Fruit fly (Drosophila melanogaster) whole organism, embryonic: Measurements from ENCODE around the gene CG8135.

Source experiments
- Adf1 ChIP-seq: fragments of 200-800 bp; sonication (Bioruptor generic); IDR thresholded peaks from 2 replicates; pipeline ENCODE4 v1.3.6; 2022; ENCODE audit warnings: missing biosample characterization, missing genetic modification characterization
- CG1024 ChIP-seq: fragments of 200-800 bp; sonication (Bioruptor generic); IDR thresholded peaks from 2 replicates; pipeline ENCODE4 v1.3.6; 2022; ENCODE audit warnings: missing biosample characterization, missing genetic modification characterization
- CG10543 ChIP-seq: fragments of 200-800 bp; sonication (Bioruptor generic); optimal IDR thresholded peaks from 3 replicates; lab custom pipeline; 2017; ENCODE audit warnings: missing biosample characterization, mild to moderate bottlenecking, missing genetic modification characterization, moderate library complexity
- CG10565 ChIP-seq: fragments of 200-800 bp; sonication (Bioruptor generic); optimal IDR thresholded peaks from 3 replicates; lab custom pipeline; 2016; ENCODE audit warnings: missing biosample characterization, mild to moderate bottlenecking, missing genetic modification characterization
- CG12219 ChIP-seq: fragments of 200-800 bp; sonication (Bioruptor generic); optimal IDR thresholded peaks from 3 replicates; lab custom pipeline; 2018; ENCODE audit warnings: missing biosample characterization, mild to moderate bottlenecking, missing genetic modification characterization
- CG13424 ChIP-seq: fragments of 200-800 bp; sonication (Bioruptor generic); optimal IDR thresholded peaks from 2 replicates; lab custom pipeline; 2019; ENCODE audit warnings: missing biosample characterization, mild to moderate bottlenecking, missing genetic modification characterization, moderate library complexity
- CG1603 ChIP-seq: fragments of 200-800 bp; sonication (Bioruptor generic); optimal IDR thresholded peaks from 2 replicates; lab custom pipeline; 2019; ENCODE audit warnings: missing biosample characterization, mild to moderate bottlenecking, missing genetic modification characterization, moderate library complexity
- CG18011 ChIP-seq: fragments of 200-800 bp; sonication (Bioruptor generic); optimal IDR thresholded peaks from 2 replicates; lab custom pipeline; 2017; ENCODE audit warnings: missing biosample characterization, missing genetic modification characterization, mild to moderate bottlenecking, moderate library complexity, missing genotype
- CG2202 ChIP-seq: fragments of 200-800 bp; sonication (Bioruptor generic); optimal IDR thresholded peaks from 2 replicates; lab custom pipeline; 2018; ENCODE audit warnings: missing biosample characterization, mild to moderate bottlenecking, missing genetic modification characterization
- CG3281 ChIP-seq: fragments of 200-800 bp; sonication (Bioruptor generic); optimal IDR thresholded peaks from 3 replicates; lab custom pipeline; 2017; ENCODE audit warnings: missing biosample characterization, mild to moderate bottlenecking, missing genetic modification characterization
- CG8281 ChIP-seq: fragments of 200-800 bp; sonication (Bioruptor generic); optimal IDR thresholded peaks from 2 replicates; lab custom pipeline; 2018; ENCODE audit warnings: missing biosample characterization, mild to moderate bottlenecking, missing genetic modification characterization, moderate library complexity
- CG8388 ChIP-seq: fragments of 200-800 bp; sonication (Bioruptor generic); optimal IDR thresholded peaks from 2 replicates; lab custom pipeline; 2019; ENCODE audit warnings: missing biosample characterization, mild to moderate bottlenecking, missing genetic modification characterization, moderate library complexity
- CG9797 ChIP-seq: fragments of 200-800 bp; sonication (Bioruptor generic); optimal IDR thresholded peaks from 3 replicates; lab custom pipeline; 2018; ENCODE audit warnings: missing biosample characterization, mild to moderate bottlenecking, missing genetic modification characterization
- CHES-1-like ChIP-seq: fragments of 200-800 bp; sonication (Bioruptor generic); optimal IDR thresholded peaks from 2 replicates; lab custom pipeline; 2016; ENCODE audit warnings: missing biosample characterization, missing genetic modification characterization
- Dek ChIP-seq: fragments of 200-800 bp; sonication (Bioruptor generic); optimal IDR thresholded peaks from 3 replicates; lab custom pipeline; 2019; ENCODE audit warnings: missing biosample characterization, mild to moderate bottlenecking, missing genetic modification characterization, moderate library complexity
- Fer3 ChIP-seq: fragments of 200-800 bp; sonication (Bioruptor generic); optimal IDR thresholded peaks from 2 replicates; lab custom pipeline; 2018; ENCODE audit warnings: missing biosample characterization, mild to moderate bottlenecking, missing genetic modification characterization, moderate library complexity
- Gsc ChIP-seq: fragments of 200-800 bp; sonication (Bioruptor generic); IDR thresholded peaks from 2 replicates; pipeline ENCODE4 v1.3.6; 2022; ENCODE audit warnings: missing biosample characterization, missing genetic modification characterization
- Gug ChIP-seq: fragments of 200-800 bp; sonication (Bioruptor generic); IDR thresholded peaks from 4 replicates; pipeline ENCODE4 v1.3.6; 2022; ENCODE audit warnings: missing biosample characterization, missing genetic modification characterization
- HLH54F ChIP-seq: fragments of 200-800 bp; sonication (Bioruptor generic); optimal IDR thresholded peaks from 3 replicates; lab custom pipeline; 2016; ENCODE audit warnings: missing biosample characterization, missing genetic modification characterization
- HmgZ ChIP-seq: fragments of 200-800 bp; sonication (Bioruptor generic); optimal IDR thresholded peaks from 2 replicates; lab custom pipeline; 2018; ENCODE audit warnings: missing biosample characterization, mild to moderate bottlenecking, missing genetic modification characterization
- Jarid2 ChIP-seq: fragments of 200-800 bp; sonication (Bioruptor generic); optimal IDR thresholded peaks from 3 replicates; lab custom pipeline; 2017; ENCODE audit warnings: mild to moderate bottlenecking, missing biosample characterization, missing genetic modification reagents, missing genetic modification characterization
- Max ChIP-seq: fragments of 200-800 bp; sonication (Bioruptor generic); optimal IDR thresholded peaks from 2 replicates; lab custom pipeline; 2016; ENCODE audit warnings: missing biosample characterization, mild to moderate bottlenecking, missing genetic modification characterization
- Med ChIP-seq: fragments of 200-800 bp; sonication (Bioruptor generic); peaks from one replicate; lab custom pipeline; 2016; ENCODE audit warnings: missing biosample characterization, missing genetic modification characterization, mild to moderate bottlenecking, inconsistent platforms, moderate library complexity
- Meics ChIP-seq: fragments of 200-800 bp; sonication (Bioruptor generic); optimal IDR thresholded peaks from 2 replicates; lab custom pipeline; 2017; ENCODE audit warnings: missing biosample characterization, mild to moderate bottlenecking, missing genetic modification characterization
- Optix ChIP-seq: fragments of 200-800 bp; sonication (Bioruptor generic); IDR thresholded peaks from 3 replicates; pipeline ENCODE4 v1.3.6; 2022; ENCODE audit warnings: missing biosample characterization, missing genetic modification characterization
- Ravus ChIP-seq: fragments of 200-800 bp; sonication (Bioruptor generic); IDR thresholded peaks from 2 replicates; pipeline ENCODE4 v1.3.6; 2022; ENCODE audit warnings: missing biosample characterization, missing genetic modification characterization
- Trl ChIP-seq, 3 experiments: fragments of >200 bp in 2 of 3; fragments of 200-800 bp in 1 of 3; sonication (Bioruptor generic) in 1 of 3; optimal IDR thresholded peaks; 2 replicates in 1 of 3; 3 replicates in 2 of 3; lab custom pipeline; 2016 to 2017; ENCODE audit warnings: missing biosample characterization in 1 of 3, missing genetic modification characterization in 1 of 3
- YL-1 ChIP-seq: fragments of 200-800 bp; sonication (Bioruptor generic); optimal IDR thresholded peaks from 3 replicates; lab custom pipeline; 2017; ENCODE audit warnings: missing biosample characterization, mild to moderate bottlenecking, missing genetic modification characterization
- al ChIP-seq: fragments of 200-800 bp; sonication (Bioruptor generic); IDR thresholded peaks from 2 replicates; pipeline ENCODE4 v1.3.6; 2022; ENCODE audit warnings: missing biosample characterization, missing genetic modification characterization
- bowl ChIP-seq: fragments of 200-800 bp; sonication (Bioruptor generic); IDR thresholded peaks from 2 replicates; pipeline ENCODE4 v1.3.6; 2022; ENCODE audit warnings: missing biosample characterization, missing genetic modification characterization
- bsh ChIP-seq, 2 experiments: fragments of 200-800 bp; sonication (Bioruptor generic); optimal IDR thresholded peaks; 2 replicates each; lab custom pipeline; 2017 to 2018; ENCODE audit warnings: mild to moderate bottlenecking in 2 of 2, missing biosample characterization in 2 of 2, missing genetic modification characterization in 2 of 2, moderate library complexity in 1 of 2
- cato ChIP-seq: fragments of 200-800 bp; sonication (Bioruptor generic); optimal IDR thresholded peaks from 2 replicates; lab custom pipeline; 2016; ENCODE audit warnings: missing biosample characterization, missing genetic modification characterization, borderline replicate concordance
- eyg ChIP-seq: fragments of 200-800 bp; sonication (Bioruptor generic); optimal IDR thresholded peaks from 3 replicates; lab custom pipeline; 2016; ENCODE audit warnings: missing biosample characterization, missing genetic modification characterization
- gcm2 ChIP-seq: fragments of 200-800 bp; sonication (Bioruptor generic); optimal IDR thresholded peaks from 2 replicates; lab custom pipeline; 2016; ENCODE audit warnings: missing biosample characterization, missing genetic modification characterization
- her ChIP-seq: fragments of 200-800 bp; sonication (Bioruptor generic); optimal IDR thresholded peaks from 2 replicates; lab custom pipeline; 2016; ENCODE audit warnings: missing biosample characterization, missing genetic modification characterization
- kah ChIP-seq: fragments of 200-800 bp; sonication (Bioruptor generic); optimal IDR thresholded peaks from 2 replicates; lab custom pipeline; 2018; ENCODE audit warnings: missing biosample characterization, mild to moderate bottlenecking, missing genetic modification characterization
- ken ChIP-seq: fragments of 200-800 bp; sonication (Bioruptor generic); IDR thresholded peaks from 3 replicates; pipeline ENCODE4 v1.3.6; 2022; ENCODE audit warnings: missing biosample characterization, missing genetic modification characterization
- luna ChIP-seq: fragments of 200-800 bp; sonication (Bioruptor generic); optimal IDR thresholded peaks from 2 replicates; lab custom pipeline; 2016; ENCODE audit warnings: missing biosample characterization, missing genetic modification characterization
- mld ChIP-seq: fragments of 200-800 bp; sonication (Bioruptor generic); IDR thresholded peaks from 3 replicates; pipeline ENCODE4 v1.3.6; 2022; ENCODE audit warnings: missing biosample characterization, missing genetic modification characterization; ENCODE audit not compliant: partially characterized antibody
- nerfin-1 ChIP-seq: fragments of 200-800 bp; sonication (Bioruptor generic); optimal IDR thresholded peaks from 3 replicates; lab custom pipeline; 2019; ENCODE audit warnings: missing biosample characterization, mild to moderate bottlenecking, missing genetic modification characterization, moderate library complexity
- nerfin-2 ChIP-seq: fragments of 200-800 bp; sonication (Bioruptor generic); IDR thresholded peaks from 2 replicates; pipeline ENCODE4 v1.3.6; 2022; ENCODE audit warnings: missing biosample characterization, missing genetic modification characterization; ENCODE audit not compliant: partially characterized antibody
- prd ChIP-seq, 3 experiments: fragments of >200 bp in 2 of 3; fragments of 200-800 bp in 1 of 3; sonication (Bioruptor generic) in 1 of 3; optimal IDR thresholded peaks in 2 of 3; IDR thresholded peaks in 1 of 3; 2 replicates in 2 of 3; 3 replicates in 1 of 3; pipeline versions ENCODE4 v1.3.6 to Lab custom; 2017 to 2022; ENCODE audit warnings: missing biosample characterization in 1 of 3, missing genetic modification characterization in 1 of 3
- sens ChIP-seq: fragments of 200-800 bp; sonication (Bioruptor generic); peaks from one replicate; lab custom pipeline; 2016; ENCODE audit warnings: missing biosample characterization, missing genetic modification characterization
- sqz ChIP-seq: fragments of 200-800 bp; sonication (Bioruptor generic); optimal IDR thresholded peaks from 3 replicates; lab custom pipeline; 2018; ENCODE audit warnings: missing biosample characterization, mild to moderate bottlenecking, missing genetic modification characterization
- ssp ChIP-seq: fragments of 200-800 bp; sonication (Bioruptor generic); IDR thresholded peaks from 2 replicates; pipeline ENCODE4 v1.3.6; 2022; ENCODE audit warnings: missing biosample characterization, missing genetic modification characterization
- tna ChIP-seq: fragments of 200-800 bp; sonication (Bioruptor generic); IDR thresholded peaks from 2 replicates; pipeline ENCODE4 v1.3.6; 2022; ENCODE audit warnings: missing biosample characterization, missing genetic modification characterization; ENCODE audit not compliant: partially characterized antibody
- zen2 ChIP-seq: fragments of 200-800 bp; sonication (Bioruptor generic); IDR thresholded peaks from 3 replicates; pipeline ENCODE4 v1.3.6; 2022; ENCODE audit warnings: missing biosample characterization, missing genetic modification characterization; ENCODE audit not compliant: partially characterized antibody
- zfh2 ChIP-seq: fragments of 200-800 bp; sonication (Bioruptor generic); optimal IDR thresholded peaks from 2 replicates; lab custom pipeline; 2016; ENCODE audit warnings: missing biosample characterization, missing genetic modification characterization

CG8135 gene

DNA sequence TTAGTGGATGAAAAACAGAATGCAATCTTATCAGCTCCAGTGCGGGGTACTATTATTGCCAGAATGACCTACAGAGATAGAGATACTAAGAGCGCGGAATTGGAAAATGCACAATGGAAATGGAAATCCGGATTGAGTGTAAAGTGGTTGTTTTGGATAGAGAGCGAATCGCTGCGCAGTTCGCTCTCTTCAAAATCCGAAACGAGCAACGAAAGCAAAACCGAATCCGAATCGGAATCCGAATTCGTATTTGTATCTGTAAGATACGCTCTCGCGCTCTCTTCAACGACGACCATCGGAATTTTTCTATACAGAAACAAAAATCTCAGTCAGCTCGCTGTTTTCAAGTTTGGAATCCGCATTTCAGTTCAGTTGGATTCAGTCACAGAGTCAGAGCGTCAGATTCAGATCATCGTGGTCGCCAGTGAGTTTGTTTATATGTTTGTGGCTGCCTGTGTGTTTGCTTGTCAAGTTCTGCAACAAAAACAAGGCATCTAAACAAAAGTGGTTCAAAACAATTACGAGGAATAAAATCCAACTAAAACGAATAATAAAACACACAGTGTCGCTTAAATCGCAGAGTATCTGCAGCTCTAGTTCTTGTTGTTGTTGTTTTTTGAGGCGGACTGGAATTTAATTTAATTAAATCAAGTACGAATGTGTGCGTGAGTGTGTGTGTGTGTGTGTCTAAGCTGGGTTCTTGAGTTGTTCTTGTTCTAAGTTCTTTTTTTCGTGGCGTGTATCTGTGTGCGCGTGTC, 13.6 kb downstream of the CG8135 start, which contains the start of gene ps (continued):
- no peak for TF ChIP-seq cato (GFP tag; lab: Kevin White, UChicago)
- peak; percentile 27 for TF ChIP-seq Fer3 (tag; lab: Kevin White, UChicago)
- no peak for TF ChIP-seq mld (GFP tag; lab: Robert Waterston, UW)
- TF ChIP-seq Meics (GFP tag; lab: Kevin White, UChicago) = peak; percentile 17
- TF ChIP-seq CG18011 (GFP tag; lab: Kevin White, UChicago) = peak; percentile 5
- peak; percentile 42 for TF ChIP-seq her (GFP tag; lab: Kevin White, UChicago)
- TF ChIP-seq Max (GFP tag; lab: Kevin White, UChicago) = peak; percentile 6
- no peak for TF ChIP-seq CG2202 (tag; lab: Kevin White, UChicago)
- no peak for TF ChIP-seq CG9797
- peak; percentile 31 for TF ChIP-seq CG3281 (GFP tag; lab: Kevin White, UChicago)
- no peak for TF ChIP-seq HLH54F
- TF ChIP-seq Jarid2 (GFP tag; lab: Kevin White, UChicago) = peak; percentile 93
- peak; percentile 6 for TF ChIP-seq YL-1 (GFP tag; lab: Kevin White, UChicago)
- no peak for TF ChIP-seq CG8388 (GFP tag; lab: Kevin White, UChicago)
- peak; percentile 77 for TF ChIP-seq CG10543 (GFP tag; lab: Kevin White, UChicago)
- peak in 1 of 2 experiments; percentile 32 for TF ChIP-seq bsh (GFP tag; optimal IDR thresholded peaks at IDR 0.05; lab: Kevin White, UChicago)
- no peak for TF ChIP-seq Gsc (GFP tag; lab: Robert Waterston, UW)
- peak; percentile 24 for TF ChIP-seq zfh2
- peak; percentile 91 to 97 for TF ChIP-seq Trl (optimal IDR thresholded peaks at IDR 0.05; lab: Kevin White, UChicago)
- TF ChIP-seq Trl (GFP tag; optimal IDR thresholded peaks at IDR 0.05; lab: Kevin White, UChicago) = peak; percentile 61
- no peak for TF ChIP-seq CG1024
- TF ChIP-seq CG13424 = no peak
- TF ChIP-seq CG10565 = no peak
- TF ChIP-seq bowl (GFP tag; lab: Robert Waterston, UW) = no peak
- peak; percentile 88 for TF ChIP-seq Med (GFP tag; lab: Kevin White, UChicago)
- TF ChIP-seq al (GFP tag; lab: Robert Waterston, UW) = no peak
- TF ChIP-seq prd (optimal IDR thresholded peaks at IDR 0.05; lab: Kevin White, UChicago) = no peak
- TF ChIP-seq prd (GFP tag; IDR thresholded peaks at IDR 0.05; lab: Robert Waterston, UW) = no peak
- no peak for TF ChIP-seq zen2 (GFP tag; lab: Robert Waterston, UW)
- peak; percentile 86 for TF ChIP-seq sens (GFP tag; lab: Kevin White, UChicago)
- TF ChIP-seq sqz = peak; percentile 66
- no peak for TF ChIP-seq luna
- no peak for TF ChIP-seq Optix (GFP tag; lab: Robert Waterston, UW)
- no peak for TF ChIP-seq ssp (GFP tag; lab: Robert Waterston, UW)
- TF ChIP-seq nerfin-2 = no peak
- TF ChIP-seq nerfin-1 (tag; lab: Kevin White, UChicago) = peak; percentile 98
- peak; percentile 22 for TF ChIP-seq CHES-1-like (GFP tag; lab: Kevin White, UChicago)
- TF ChIP-seq Adf1 (GFP tag; lab: Robert Waterston, UW) = no peak
- TF ChIP-seq Dek = peak; percentile 21
- TF ChIP-seq Ravus (GFP tag; lab: Robert Waterston, UW) = no peak
- 0 out of 4 replicates have a peak, but pooled peaks have one; percentile 18 for TF ChIP-seq Gug (GFP tag; lab: Robert Waterston, UW)
- TF ChIP-seq HmgZ (tag; lab: Kevin White, UChicago) = peak; percentile 23
- TF ChIP-seq eyg (GFP tag; lab: Kevin White, UChicago) = no peak
- no peak for TF ChIP-seq ken (GFP tag; lab: Robert Waterston, UW)
- TF ChIP-seq CG8281 (tag; lab: Kevin White, UChicago) = peak; percentile 64
- peak; percentile 99 for TF ChIP-seq kah (GFP tag; lab: Kevin White, UChicago)
- TF ChIP-seq CG1603 = peak; percentile 22
- no peak for TF ChIP-seq tna (GFP tag; lab: Robert Waterston, UW)
- TF ChIP-seq gcm2 (GFP tag; lab: Kevin White, UChicago) = no peak
- no peak for TF ChIP-seq CG12219 (GFP tag; lab: Kevin White, UChicago)
